Worm (Caenorhabditis elegans): ENCODE data around the gene F23H12.7.

ce11 chrV:12358347-12358746, 13.1 kb upstream of the F23H12.7 start, which contains the start of gene F23H12.5:
- no peak for TF ChIP-seq ceh-13 (GFP tag; optimal IDR thresholded peaks at IDR 0.05)
- TF ChIP-seq B0310.2 (tag; optimal IDR thresholded peaks at IDR 0.05), result no peak
- no peak for TF ChIP-seq ama-1 (optimal IDR thresholded peaks at IDR 0.05)
- TF ChIP-seq ceh-36 (tag; optimal IDR thresholded peaks at IDR 0.05), result no peak
- TF ChIP-seq flt-1 (GFP tag; IDR thresholded peaks at IDR 0.05), result no peak
- no peak for TF ChIP-seq aly-1 (tag; optimal IDR thresholded peaks at IDR 0.05)

Measured in whole organism, early embryonic.